Fruit fly (Drosophila melanogaster): ENCODE measurements around the gene Unc-76.

Gene Unc-76

dm6 chrX:2103859-2104258 is 23.4 kb downstream of the Unc-76 start:
- TF ChIP-seq psq (optimal IDR thresholded peaks at IDR 0.05) (no peak), Sin3A (optimal IDR thresholded peaks at IDR 0.05) (no peak), h (optimal IDR thresholded peaks at IDR 0.05) (no peak), insv (optimal IDR thresholded peaks at IDR 0.05) (no peak), Myc (optimal IDR thresholded peaks at IDR 0.05) (no peak), ttk (optimal IDR thresholded peaks at IDR 0.05) (no peak)

dm6 chrX:2104365-2104764 is 24.0 kb downstream of the Unc-76 start:
- TF ChIP-seq h (optimal IDR thresholded peaks at IDR 0.05) (no peak), insv (optimal IDR thresholded peaks at IDR 0.05) (no peak), Sin3A (optimal IDR thresholded peaks at IDR 0.05) (no peak), Myc (optimal IDR thresholded peaks at IDR 0.05) (no peak), ttk (optimal IDR thresholded peaks at IDR 0.05) (no peak), psq (optimal IDR thresholded peaks at IDR 0.05) (no peak)

dm6 chrX:2106367-2106766 is 26.0 kb downstream of the Unc-76 start:
- TF ChIP-seq Sin3A (optimal IDR thresholded peaks at IDR 0.05) (no peak), ttk (optimal IDR thresholded peaks at IDR 0.05) (no peak), Myc (optimal IDR thresholded peaks at IDR 0.05) (no peak), h (optimal IDR thresholded peaks at IDR 0.05) (no peak)

- no peak for TF ChIP-seq ttk (optimal IDR thresholded peaks at IDR 0.05)
- no peak for TF ChIP-seq psq (optimal IDR thresholded peaks at IDR 0.05)
- TF ChIP-seq Myc (optimal IDR thresholded peaks at IDR 0.05): no peak
These were observed 27.5 kb downstream of the Unc-76 start for dm6 chrX:2107782-2108409.

dm6 chrX:2108639-2109038 is 28.2 kb downstream of the Unc-76 start:
- TF ChIP-seq insv (optimal IDR thresholded peaks at IDR 0.05): no peak
- TF ChIP-seq ttk (optimal IDR thresholded peaks at IDR 0.05): no peak
- no peak for TF ChIP-seq Myc (optimal IDR thresholded peaks at IDR 0.05)
- TF ChIP-seq Sin3A (optimal IDR thresholded peaks at IDR 0.05): no peak
- TF ChIP-seq h (optimal IDR thresholded peaks at IDR 0.05): no peak
- no peak for TF ChIP-seq psq (optimal IDR thresholded peaks at IDR 0.05)

dm6 chrX:2112660-2113059 is 32.2 kb downstream of the Unc-76 start:
- TF ChIP-seq insv (optimal IDR thresholded peaks at IDR 0.05) (no peak), psq (optimal IDR thresholded peaks at IDR 0.05) (no peak), Myc (optimal IDR thresholded peaks at IDR 0.05) (no peak), h (optimal IDR thresholded peaks at IDR 0.05) (no peak), Sin3A (optimal IDR thresholded peaks at IDR 0.05) (no peak), ttk (optimal IDR thresholded peaks at IDR 0.05) (no peak)

dm6 chrX:2121716-2122601 is 41.5 kb downstream of the Unc-76 start:
- TF ChIP-seq Myc (optimal IDR thresholded peaks at IDR 0.05): no peak
- no peak for TF ChIP-seq Sin3A (optimal IDR thresholded peaks at IDR 0.05)
- peak; percentile 91 for TF ChIP-seq ttk (optimal IDR thresholded peaks at IDR 0.05)
- no peak for TF ChIP-seq psq (optimal IDR thresholded peaks at IDR 0.05)
- TF ChIP-seq h (optimal IDR thresholded peaks at IDR 0.05): peak; percentile 33
- TF ChIP-seq insv (optimal IDR thresholded peaks at IDR 0.05): no peak

- TF ChIP-seq psq (optimal IDR thresholded peaks at IDR 0.05) (no peak), ttk (optimal IDR thresholded peaks at IDR 0.05) (no peak), Myc (optimal IDR thresholded peaks at IDR 0.05) (no peak), Sin3A (optimal IDR thresholded peaks at IDR 0.05) (no peak), insv (optimal IDR thresholded peaks at IDR 0.05) (no peak), h (optimal IDR thresholded peaks at IDR 0.05) (no peak)
These were observed 42.9 kb downstream of the Unc-76 start, which contains the start of gene ph-d for dm6 chrX:2123013-2123964. Gene ph-d, minus strand, starts transcription at chrX:2123286.

dm6 chrX:2123965-2124688 is 43.7 kb downstream of the Unc-76 start:
- TF ChIP-seq Sin3A (optimal IDR thresholded peaks at IDR 0.05): no peak
- TF ChIP-seq ttk (optimal IDR thresholded peaks at IDR 0.05): no peak
- no peak for TF ChIP-seq Myc (optimal IDR thresholded peaks at IDR 0.05)
- peak; percentile 51 for TF ChIP-seq psq (optimal IDR thresholded peaks at IDR 0.05)

- TF ChIP-seq h (optimal IDR thresholded peaks at IDR 0.05) (no peak), psq (optimal IDR thresholded peaks at IDR 0.05) (no peak), Myc (optimal IDR thresholded peaks at IDR 0.05) (no peak)
These were observed 45.2 kb downstream of the Unc-76 start for dm6 chrX:2125527-2126088.

dm6 chrX:2134226-2134880 is 53.9 kb downstream of the Unc-76 start:
- no peak for TF ChIP-seq psq (optimal IDR thresholded peaks at IDR 0.05)
- no peak for TF ChIP-seq h (optimal IDR thresholded peaks at IDR 0.05)
